Worm (Caenorhabditis elegans) whole organism, L4 larva: Measurements from ENCODE around the gene F59F5.4.

Experiments used
- Y5F2A.4 ChIP-seq: fragments of 200-800 bp; sonication (Bioruptor generic); optimal IDR thresholded peaks from 2 replicates; lab custom pipeline; 2018; ENCODE audit warnings: mild to moderate bottlenecking, missing genetic modification characterization, missing compliant biosample characterization
- ama-1 ChIP-seq: fragments of 150-350 bp; optimal IDR thresholded peaks from 2 replicates; lab custom pipeline; 2014; ENCODE audit warnings: inconsistent platforms, mixed read lengths
- ceh-82 ChIP-seq: sonication (generic microtip); optimal IDR thresholded peaks from 2 replicates; lab custom pipeline; 2017; ENCODE audit warnings: missing biosample characterization, missing genetic modification characterization
- fos-1 ChIP-seq: fragments of 150-350 bp; optimal IDR thresholded peaks from 2 replicates; lab custom pipeline; 2014; ENCODE audit warnings: missing biosample characterization, missing genetic modification characterization
- gei-8 ChIP-seq: fragments of 200-800 bp; sonication (Bioruptor generic); optimal IDR thresholded peaks from 2 replicates; lab custom pipeline; 2018; ENCODE audit warnings: mild to moderate bottlenecking, missing genetic modification characterization, missing compliant biosample characterization
- lir-3 ChIP-seq: sonication (generic microtip); optimal IDR thresholded peaks from 2 replicates; lab custom pipeline; 2016; ENCODE audit warnings: mild to moderate bottlenecking, missing genetic modification characterization, missing compliant biosample characterization
- lsy-2 ChIP-seq, 2 experiments: fragments of 150-350 bp in 1 of 2; sonication (generic microtip) in 1 of 2; optimal IDR thresholded peaks; 2 replicates each; lab custom pipeline; 2014 to 2017; ENCODE audit warnings: missing biosample characterization in 2 of 2, missing genetic modification characterization in 2 of 2
- nhr-11 ChIP-seq: fragments of 150-350 bp; optimal IDR thresholded peaks from 2 replicates; lab custom pipeline; 2014; ENCODE audit warnings: missing biosample characterization, missing genetic modification characterization
- nhr-28 ChIP-seq: fragments of 150-350 bp; optimal IDR thresholded peaks from 2 replicates; lab custom pipeline; 2014; ENCODE audit warnings: missing biosample characterization, missing genetic modification characterization
- pha-4 ChIP-seq, 2 experiments: fragments of 150-350 bp in 1 of 2; fragments of 200-800 bp in 1 of 2; sonication (Bioruptor generic) in 1 of 2; IDR thresholded peaks in 1 of 2; optimal IDR thresholded peaks in 1 of 2; 2 replicates each; pipeline versions ENCODE4 v1.3.6 to Lab custom; 2014 to 2022; ENCODE audit warnings: missing genetic modification characterization in 2 of 2, missing genetic modification reagents in 2 of 2, missing biosample characterization in 1 of 2, missing compliant biosample characterization in 1 of 2
- php-3 ChIP-seq: fragments of 200-800 bp; sonication (Bioruptor generic); IDR thresholded peaks from 2 replicates; pipeline ENCODE4 v1.3.6; 2022; ENCODE audit warnings: missing genetic modification reagents, missing genetic modification characterization, missing compliant biosample characterization
- pqm-1 ChIP-seq: sonication (generic microtip); optimal IDR thresholded peaks from 2 replicates; lab custom pipeline; 2017; ENCODE audit warnings: missing biosample characterization, missing genetic modification characterization
- unc-39 ChIP-seq: sonication (generic microtip); optimal IDR thresholded peaks from 2 replicates; lab custom pipeline; 2017; ENCODE audit warnings: missing biosample characterization, missing genetic modification characterization

DNA sequence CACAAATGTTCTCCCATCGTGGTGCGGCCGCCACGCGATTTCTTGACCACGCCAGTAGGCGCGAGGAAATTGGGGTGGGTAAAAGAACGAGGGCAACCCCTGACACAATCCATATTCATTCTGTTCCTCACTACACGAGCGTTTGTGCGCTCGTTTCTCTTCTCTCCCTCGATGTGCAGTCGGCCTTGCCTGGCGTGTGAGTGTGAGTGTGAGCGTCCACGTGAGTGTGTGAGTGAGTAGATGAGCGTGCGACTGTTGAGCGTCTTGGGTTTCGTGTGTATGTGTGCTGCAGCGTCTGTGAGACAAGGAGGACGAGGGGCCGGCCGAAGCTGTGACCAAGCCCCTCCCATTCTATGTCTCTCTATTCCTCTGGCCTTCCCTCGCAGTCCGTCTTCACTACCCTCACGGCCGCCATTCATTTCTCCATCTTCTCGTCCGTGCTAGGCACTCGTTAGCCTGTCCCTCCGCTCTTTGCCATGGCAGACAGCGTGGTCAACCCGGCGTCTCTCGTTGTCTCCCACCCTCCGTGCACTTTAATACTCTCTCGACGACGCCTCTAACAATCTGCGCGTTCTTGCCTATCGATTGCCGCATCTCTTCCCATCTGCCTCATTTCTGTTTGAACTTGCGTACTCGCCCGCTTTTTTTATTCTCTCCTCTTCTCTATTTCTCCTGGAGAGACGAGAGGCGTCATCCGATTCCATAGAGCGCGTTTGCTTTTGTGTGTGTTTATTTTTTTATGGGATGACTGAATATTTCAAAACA, 25.8 kb downstream of the F59F5.4 start:
- peak; percentile 89 for TF ChIP-seq nhr-28 (tag; lab: Kevin White, UChicago)
- TF ChIP-seq gei-8 (GFP tag; lab: Kevin White, UChicago), result peak; percentile 85
- TF ChIP-seq php-3 (GFP tag; lab: Robert Waterston, UW), result 0 out of 2 replicates have a peak, but pooled peaks have one; percentile 8
- TF ChIP-seq nhr-11 (tag; lab: Kevin White, UChicago), result peak; percentile 68
- no peak for TF ChIP-seq ceh-82 (tag; lab: Kevin White, UChicago)
- TF ChIP-seq fos-1 (tag; lab: Kevin White, UChicago), result no peak
- TF ChIP-seq lsy-2 (tag; optimal IDR thresholded peaks at IDR 0.05; lab: Kevin White, UChicago), result peak; percentile 77 to 89
- peak; percentile 21 for TF ChIP-seq ama-1
- peak; percentile 74 for TF ChIP-seq pha-4 (GFP tag; IDR thresholded peaks at IDR 0.05; lab: Robert Waterston, UW)
- peak; percentile 97 for TF ChIP-seq pha-4 (tag; optimal IDR thresholded peaks at IDR 0.05; lab: Kevin White, UChicago)
- TF ChIP-seq lir-3 (tag; lab: Kevin White, UChicago), result peak; percentile 77
- TF ChIP-seq Y5F2A.4, result no peak
- peak; percentile 8 for TF ChIP-seq pqm-1 (tag; lab: Kevin White, UChicago)
- no peak for TF ChIP-seq unc-39
